Fruit fly (Drosophila melanogaster) whole organism, embryonic: Measurements from ENCODE around the gene CG11378.

Experiments used
- Atf3 ChIP-seq: fragments of 200-800 bp; sonication (Bioruptor generic); optimal IDR thresholded peaks from 3 replicates; lab custom pipeline; 2016; ENCODE audit warnings: missing biosample characterization, missing genetic modification characterization
- CG10147 ChIP-seq: fragments of 200-800 bp; sonication (Bioruptor generic); optimal IDR thresholded peaks from 2 replicates; lab custom pipeline; 2019; ENCODE audit warnings: missing biosample characterization, mild to moderate bottlenecking, missing genetic modification characterization, moderate library complexity
- CG10462 ChIP-seq: fragments of 200-800 bp; sonication (Bioruptor generic); optimal IDR thresholded peaks from 2 replicates; lab custom pipeline; 2016; ENCODE audit warnings: missing biosample characterization, missing genetic modification characterization
- CG12071 ChIP-seq: fragments of 200-800 bp; sonication (Bioruptor generic); optimal IDR thresholded peaks from 3 replicates; lab custom pipeline; 2018; ENCODE audit warnings: missing biosample characterization, mild to moderate bottlenecking, missing genetic modification characterization
- CG12104 ChIP-seq: fragments of 200-800 bp; sonication (Bioruptor generic); optimal IDR thresholded peaks from 3 replicates; lab custom pipeline; 2016; ENCODE audit warnings: missing biosample characterization, missing genetic modification characterization
- CG12236 ChIP-seq: fragments of 200-800 bp; sonication (Bioruptor generic); optimal IDR thresholded peaks from 2 replicates; lab custom pipeline; 2016; ENCODE audit warnings: missing biosample characterization, missing genetic modification characterization
- CG13123 ChIP-seq: fragments of 200-800 bp; sonication (Bioruptor generic); optimal IDR thresholded peaks from 2 replicates; lab custom pipeline; 2016; ENCODE audit warnings: missing biosample characterization, missing genetic modification characterization
- CG14050 ChIP-seq: fragments of 200-800 bp; sonication (Bioruptor generic); IDR thresholded peaks from 3 replicates; pipeline ENCODE4 v1.3.6; 2022; ENCODE audit warnings: missing biosample characterization, missing genetic modification characterization
- CG14710 ChIP-seq: fragments of 200-800 bp; sonication (Bioruptor generic); optimal IDR thresholded peaks from 3 replicates; lab custom pipeline; 2019; ENCODE audit warnings: missing biosample characterization, mild to moderate bottlenecking, missing genetic modification characterization, moderate library complexity
- CG15011 ChIP-seq: fragments of 200-800 bp; sonication (Bioruptor generic); optimal IDR thresholded peaks from 3 replicates; lab custom pipeline; 2018; ENCODE audit warnings: missing biosample characterization, mild to moderate bottlenecking, missing genetic modification characterization
- CG15601 ChIP-seq: fragments of 200-800 bp; sonication (Bioruptor generic); optimal IDR thresholded peaks from 3 replicates; lab custom pipeline; 2019; ENCODE audit warnings: missing biosample characterization, mild to moderate bottlenecking, missing genetic modification characterization, moderate library complexity
- CG16779 ChIP-seq: fragments of 200-800 bp; sonication (Bioruptor generic); IDR thresholded peaks from 2 replicates; pipeline ENCODE4 v1.3.6; 2022; ENCODE audit warnings: missing biosample characterization, missing genetic modification characterization
- CG17612 ChIP-seq: fragments of 200-800 bp; sonication (Bioruptor generic); IDR thresholded peaks from 2 replicates; pipeline ENCODE4 v1.3.6; 2022; ENCODE audit warnings: missing biosample characterization, missing genetic modification characterization
- CG17829 ChIP-seq: fragments of 200-800 bp; optimal IDR thresholded peaks from 2 replicates; lab custom pipeline; 2019; ENCODE audit warnings: missing biosample characterization, mild to moderate bottlenecking, missing genetic modification characterization, moderate library complexity
- CG18476 ChIP-seq: fragments of 200-800 bp; sonication (Bioruptor generic); optimal IDR thresholded peaks from 2 replicates; lab custom pipeline; 2016; ENCODE audit warnings: missing biosample characterization, mild to moderate bottlenecking, missing genetic modification characterization
- CG2116 ChIP-seq: fragments of 200-800 bp; sonication (Bioruptor generic); optimal IDR thresholded peaks from 3 replicates; lab custom pipeline; 2018; ENCODE audit warnings: missing biosample characterization, mild to moderate bottlenecking, missing genetic modification characterization
- CG32532 ChIP-seq: fragments of 200-800 bp; sonication (Bioruptor generic); IDR thresholded peaks from 2 replicates; pipeline ENCODE4 v1.3.6; 2022; ENCODE audit warnings: missing biosample characterization, missing genetic modification characterization
- CG32767 ChIP-seq: fragments of 200-800 bp; sonication (Bioruptor generic); IDR thresholded peaks from 2 replicates; pipeline ENCODE4 v1.3.6; 2022; ENCODE audit warnings: missing biosample characterization, missing genetic modification characterization
- CG3281 ChIP-seq: fragments of 200-800 bp; sonication (Bioruptor generic); optimal IDR thresholded peaks from 3 replicates; lab custom pipeline; 2017; ENCODE audit warnings: missing biosample characterization, mild to moderate bottlenecking, missing genetic modification characterization
- CG4282 ChIP-seq: fragments of 200-800 bp; sonication (Bioruptor generic); optimal IDR thresholded peaks from 2 replicates; lab custom pipeline; 2016; ENCODE audit warnings: missing biosample characterization, missing genetic modification characterization
- CG8388 ChIP-seq: fragments of 200-800 bp; sonication (Bioruptor generic); optimal IDR thresholded peaks from 2 replicates; lab custom pipeline; 2019; ENCODE audit warnings: missing biosample characterization, mild to moderate bottlenecking, missing genetic modification characterization, moderate library complexity
- CG9609 ChIP-seq: fragments of 200-800 bp; sonication (Bioruptor generic); optimal IDR thresholded peaks from 3 replicates; lab custom pipeline; 2016; ENCODE audit warnings: missing biosample characterization, missing genetic modification characterization
- CoRest ChIP-seq: fragments of 200-800 bp; sonication (Bioruptor generic); optimal IDR thresholded peaks from 3 replicates; lab custom pipeline; 2018; ENCODE audit warnings: missing biosample characterization, mild to moderate bottlenecking, missing genetic modification characterization, moderate library complexity
- E2f2 ChIP-seq: fragments of 200-800 bp; sonication (Bioruptor generic); IDR thresholded peaks from 2 replicates; pipeline ENCODE4 v1.3.6; 2022; ENCODE audit warnings: missing biosample characterization, missing genetic modification characterization
- Eip74EF ChIP-seq, 2 experiments: fragments of 200-800 bp in 1 of 2; fragments of >200 bp in 1 of 2; sonication (Bioruptor generic) in 1 of 2; optimal IDR thresholded peaks; 2 replicates each; lab custom pipeline; 2017 to 2019; ENCODE audit warnings: missing biosample characterization in 2 of 2, missing genetic modification characterization in 2 of 2, mild to moderate bottlenecking in 1 of 2, moderate library complexity in 1 of 2
- Gsc ChIP-seq: fragments of 200-800 bp; sonication (Bioruptor generic); IDR thresholded peaks from 2 replicates; pipeline ENCODE4 v1.3.6; 2022; ENCODE audit warnings: missing biosample characterization, missing genetic modification characterization
- Hmr ChIP-seq: fragments of 200-800 bp; sonication (Bioruptor generic); optimal IDR thresholded peaks from 3 replicates; lab custom pipeline; 2017; ENCODE audit warnings: mild to moderate bottlenecking, missing biosample characterization, missing genetic modification reagents, missing genetic modification characterization
- Jarid2 ChIP-seq: fragments of 200-800 bp; sonication (Bioruptor generic); optimal IDR thresholded peaks from 3 replicates; lab custom pipeline; 2017; ENCODE audit warnings: mild to moderate bottlenecking, missing biosample characterization, missing genetic modification reagents, missing genetic modification characterization
- Lhr ChIP-seq: fragments of 200-800 bp; sonication (Bioruptor generic); optimal IDR thresholded peaks from 3 replicates; lab custom pipeline; 2017; ENCODE audit warnings: mild to moderate bottlenecking, missing biosample characterization, missing genetic modification reagents, missing genetic modification characterization
- Lpt ChIP-seq: fragments of >200 bp; optimal IDR thresholded peaks from 2 replicates; lab custom pipeline; 2018; ENCODE audit warnings: missing biosample characterization, missing genetic modification characterization
- Mes4 ChIP-seq: fragments of 200-800 bp; sonication (Bioruptor generic); optimal IDR thresholded peaks from 2 replicates; lab custom pipeline; 2016; ENCODE audit warnings: missing biosample characterization, missing genetic modification characterization
- Pdp1 ChIP-seq, 2 experiments: fragments of 200-800 bp; sonication (Bioruptor generic); optimal IDR thresholded peaks; 3 replicates each; lab custom pipeline; 2016; ENCODE audit warnings: missing biosample characterization in 2 of 2, missing genetic modification characterization in 2 of 2, mild to moderate bottlenecking in 1 of 2, moderate library complexity in 1 of 2
- Tbp ChIP-seq: fragments of >200 bp; optimal IDR thresholded peaks from 2 replicates; lab custom pipeline; 2018; ENCODE audit warnings: missing biosample characterization, missing genetic modification characterization
- Xbp1 ChIP-seq: fragments of 200-800 bp; sonication (Bioruptor generic); optimal IDR thresholded peaks from 3 replicates; lab custom pipeline; 2016; ENCODE audit warnings: missing biosample characterization, mild to moderate bottlenecking, missing genetic modification characterization
- ab ChIP-seq: fragments of 200-800 bp; sonication (Bioruptor generic); optimal IDR thresholded peaks from 2 replicates; lab custom pipeline; 2016; ENCODE audit warnings: missing biosample characterization, missing genetic modification characterization
- chinmo ChIP-seq: fragments of 200-800 bp; sonication (Bioruptor generic); IDR thresholded peaks from 4 replicates; pipeline ENCODE4 v1.3.6; 2022; ENCODE audit warnings: missing biosample characterization, missing genetic modification characterization; ENCODE audit not compliant: partially characterized antibody
- dimm ChIP-seq: fragments of 200-800 bp; sonication (Bioruptor generic); IDR thresholded peaks from 2 replicates; pipeline ENCODE4 v1.3.6; 2022; ENCODE audit warnings: missing biosample characterization, missing genetic modification characterization
- emc ChIP-seq: fragments of 200-800 bp; sonication (Bioruptor generic); optimal IDR thresholded peaks from 2 replicates; lab custom pipeline; 2016; ENCODE audit warnings: missing biosample characterization, missing genetic modification characterization
- ems ChIP-seq: fragments of 200-800 bp; sonication (Bioruptor generic); optimal IDR thresholded peaks from 3 replicates; lab custom pipeline; 2016; ENCODE audit warnings: missing biosample characterization, missing genetic modification characterization
- gce ChIP-seq: fragments of 200-800 bp; sonication (Bioruptor generic); IDR thresholded peaks from 3 replicates; pipeline ENCODE4 v1.3.6; 2022; ENCODE audit warnings: missing biosample characterization, missing genetic modification characterization
- jing ChIP-seq: fragments of 200-800 bp; sonication (Bioruptor generic); optimal IDR thresholded peaks from 2 replicates; lab custom pipeline; 2018; ENCODE audit warnings: missing biosample characterization, mild to moderate bottlenecking, missing genetic modification characterization
- ken ChIP-seq: fragments of 200-800 bp; sonication (Bioruptor generic); IDR thresholded peaks from 3 replicates; pipeline ENCODE4 v1.3.6; 2022; ENCODE audit warnings: missing biosample characterization, missing genetic modification characterization
- nau ChIP-seq: fragments of 200-800 bp; sonication (Bioruptor generic); optimal IDR thresholded peaks from 3 replicates; lab custom pipeline; 2017; ENCODE audit warnings: missing biosample characterization, mild to moderate bottlenecking, missing genetic modification characterization, missing genetic modification reagents
- odd ChIP-seq: fragments of 200-800 bp; sonication (Bioruptor generic); optimal IDR thresholded peaks from 2 replicates; lab custom pipeline; 2017; ENCODE audit warnings: missing biosample characterization, mild to moderate bottlenecking, missing genetic modification characterization
- pan ChIP-seq, 4 experiments: fragments of >200 bp in 3 of 4; fragments of 200-800 bp in 1 of 4; sonication (Bioruptor generic) in 1 of 4; optimal IDR thresholded peaks in 3 of 4; IDR thresholded peaks in 1 of 4; 2 replicates each; pipeline versions ENCODE4 v1.3.6 to Lab custom; 2017 to 2022; ENCODE audit warnings: missing biosample characterization in 2 of 4, missing genetic modification characterization in 2 of 4, mixed read lengths in 1 of 4
- pros ChIP-seq: fragments of 200-800 bp; sonication (Bioruptor generic); optimal IDR thresholded peaks from 3 replicates; lab custom pipeline; 2019; ENCODE audit warnings: missing biosample characterization, mild to moderate bottlenecking, missing genetic modification characterization, moderate library complexity
- rib ChIP-seq: fragments of 200-800 bp; sonication (Bioruptor generic); IDR thresholded peaks from 2 replicates; pipeline ENCODE4 v1.3.6; 2022; ENCODE audit warnings: missing biosample characterization, missing genetic modification characterization
- sens ChIP-seq: fragments of 200-800 bp; sonication (Bioruptor generic); peaks from one replicate; lab custom pipeline; 2016; ENCODE audit warnings: missing biosample characterization, missing genetic modification characterization
- tap ChIP-seq: fragments of 200-800 bp; optimal IDR thresholded peaks from 3 replicates; lab custom pipeline; 2019; ENCODE audit warnings: missing biosample characterization, mild to moderate bottlenecking, missing genetic modification characterization, moderate library complexity
- tx ChIP-seq: fragments of 200-800 bp; sonication (Bioruptor generic); optimal IDR thresholded peaks from 2 replicates; lab custom pipeline; 2016; ENCODE audit warnings: missing biosample characterization, missing genetic modification characterization
- zen2 ChIP-seq: fragments of 200-800 bp; sonication (Bioruptor generic); IDR thresholded peaks from 3 replicates; pipeline ENCODE4 v1.3.6; 2022; ENCODE audit warnings: missing biosample characterization, missing genetic modification characterization; ENCODE audit not compliant: partially characterized antibody

CG11378 gene

DNA sequence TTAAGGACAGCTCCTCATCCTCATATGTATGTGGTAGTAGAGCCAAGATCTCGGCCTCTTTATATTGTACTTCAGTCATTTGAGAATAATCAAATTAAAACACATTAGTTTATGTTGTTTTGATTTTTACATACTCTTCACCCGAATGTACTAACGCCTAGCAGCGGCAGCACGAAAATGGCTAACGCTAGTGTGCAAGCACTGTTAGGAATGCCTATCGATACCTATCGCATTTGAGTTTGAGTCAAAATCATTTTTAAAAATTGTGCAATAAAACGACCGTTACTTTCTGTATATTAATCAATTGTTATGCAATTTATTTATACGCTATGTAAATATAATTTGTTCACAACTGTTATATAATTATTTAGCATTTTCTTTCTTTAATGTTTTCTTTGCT lies 44.4 kb downstream of the CG11378 start, which contains the start of gene CG11398 (continued):
- TF ChIP-seq zen2 (GFP tag; lab: Robert Waterston, UW) (peak; percentile 65; the same call in 2 of the 3 replicates), CG12104 (no peak), pan (optimal IDR thresholded peaks at IDR 0.05; lab: Kevin White, UChicago) (no peak), pan (GFP tag; optimal IDR thresholded peaks at IDR 0.05 in 1 of 2, IDR thresholded peaks at IDR 0.05 in 1 of 2) (no peak), CoRest (peak; percentile 71), E2f2 (peak; percentile 82), CG4282 (no peak), Gsc (GFP tag; lab: Robert Waterston, UW) (no peak), chinmo (GFP tag; lab: Robert Waterston, UW) (0 out of 4 replicates have a peak, but pooled peaks have one; percentile 69), CG3281 (GFP tag; lab: Kevin White, UChicago) (no peak), pros (GFP tag; lab: Kevin White, UChicago) (no peak), Hmr (GFP tag; lab: Kevin White, UChicago) (no peak), tx (GFP tag; lab: Kevin White, UChicago) (no peak), ems (GFP tag; lab: Kevin White, UChicago) (no peak), Lpt (GFP tag; lab: Kevin White, UChicago) (no peak), CG15601 (tag; lab: Kevin White, UChicago) (no peak), ken (no peak), jing (GFP tag; lab: Kevin White, UChicago) (no peak), CG32532 (GFP tag; lab: Robert Waterston, UW) (no peak), CG10147 (GFP tag; lab: Kevin White, UChicago) (no peak), CG9609 (GFP tag; lab: Kevin White, UChicago) (no peak), CG17829 (tag; lab: Kevin White, UChicago) (no peak), Pdp1 (GFP tag; optimal IDR thresholded peaks at IDR 0.05; lab: Kevin White, UChicago) (peak in 1 of 2 experiments; percentile 94), ab (GFP tag; lab: Kevin White, UChicago) (no peak), CG10462 (GFP tag; lab: Kevin White, UChicago) (no peak), Xbp1 (no peak), rib (no peak), CG15011 (GFP tag; lab: Kevin White, UChicago) (no peak), CG18476 (GFP tag; lab: Kevin White, UChicago) (no peak), Jarid2 (GFP tag; lab: Kevin White, UChicago) (no peak), CG13123 (no peak), Mes4 (GFP tag; lab: Kevin White, UChicago) (no peak), gce (GFP tag; lab: Robert Waterston, UW) (no peak), CG14710 (tag; lab: Kevin White, UChicago) (peak; percentile 88), dimm (GFP tag; lab: Robert Waterston, UW) (no peak), CG12071 (GFP tag; lab: Kevin White, UChicago) (no peak), emc (GFP tag; lab: Kevin White, UChicago) (no peak), CG8388 (GFP tag; lab: Kevin White, UChicago) (no peak), Eip74EF (GFP tag; optimal IDR thresholded peaks at IDR 0.05; lab: Kevin White, UChicago) (no peak), CG14050 (GFP tag; lab: Robert Waterston, UW) (no peak), CG2116 (GFP tag; lab: Kevin White, UChicago) (peak; percentile 88), tap (no peak), odd (GFP tag; lab: Kevin White, UChicago) (no peak), CG12236 (GFP tag; lab: Kevin White, UChicago) (no peak), CG17612 (GFP tag; lab: Robert Waterston, UW) (no peak), nau (GFP tag; lab: Kevin White, UChicago) (no peak), sens (GFP tag; lab: Kevin White, UChicago) (peak; percentile 73), Lhr (peak; percentile 18), Tbp (GFP tag; lab: Kevin White, UChicago) (no peak), CG16779 (no peak), CG32767 (GFP tag; lab: Robert Waterston, UW) (no peak), Atf3 (no peak)
